Fruit fly (Drosophila melanogaster) whole organism, embryonic: ENCODE measurements around the gene CG14507.

Experiments
- Bteb2 ChIP-seq: fragments of 200-800 bp; sonication (Bioruptor generic); optimal IDR thresholded peaks from 2 replicates; lab custom pipeline; 2016; ENCODE audit warnings: missing biosample characterization, missing genetic modification characterization
- CG10565 ChIP-seq: fragments of 200-800 bp; sonication (Bioruptor generic); optimal IDR thresholded peaks from 3 replicates; lab custom pipeline; 2016; ENCODE audit warnings: missing biosample characterization, mild to moderate bottlenecking, missing genetic modification characterization
- CG1233 ChIP-seq: fragments of 200-800 bp; sonication (Bioruptor generic); optimal IDR thresholded peaks from 4 replicates; lab custom pipeline; 2018; ENCODE audit warnings: missing biosample characterization, mild to moderate bottlenecking, missing genetic modification characterization
- CG13287 ChIP-seq: fragments of 200-800 bp; sonication (Bioruptor generic); IDR thresholded peaks from 2 replicates; pipeline ENCODE4 v1.3.6; 2022; ENCODE audit warnings: missing biosample characterization, missing genetic modification characterization; ENCODE audit not compliant: partially characterized antibody
- CG13296 ChIP-seq: fragments of 200-800 bp; sonication (Bioruptor generic); optimal IDR thresholded peaks from 3 replicates; lab custom pipeline; 2018; ENCODE audit warnings: missing biosample characterization, mild to moderate bottlenecking, missing genetic modification characterization
- CG13894 ChIP-seq: fragments of 200-800 bp; sonication (Bioruptor generic); optimal IDR thresholded peaks from 3 replicates; lab custom pipeline; 2018; ENCODE audit warnings: missing biosample characterization, mild to moderate bottlenecking, missing genetic modification characterization, moderate library complexity
- CG14667 ChIP-seq: fragments of 200-800 bp; sonication (Bioruptor generic); IDR thresholded peaks from 2 replicates; pipeline ENCODE4 v1.3.6; 2022; ENCODE audit warnings: missing biosample characterization, missing genetic modification characterization
- CG16815 ChIP-seq: fragments of 200-800 bp; sonication (Bioruptor generic); optimal IDR thresholded peaks from 3 replicates; lab custom pipeline; 2017; ENCODE audit warnings: missing biosample characterization, mild to moderate bottlenecking, missing genetic modification characterization
- CG17359 ChIP-seq: fragments of 200-800 bp; sonication (Bioruptor generic); optimal IDR thresholded peaks from 3 replicates; lab custom pipeline; 2018; ENCODE audit warnings: missing biosample characterization, mild to moderate bottlenecking, missing genetic modification characterization, moderate library complexity
- CG2678 ChIP-seq: fragments of 200-800 bp; sonication (Bioruptor generic); optimal IDR thresholded peaks from 3 replicates; lab custom pipeline; 2019; ENCODE audit warnings: missing biosample characterization, mild to moderate bottlenecking, missing genetic modification characterization, moderate library complexity
- CG2889 ChIP-seq: fragments of 200-800 bp; sonication (Bioruptor generic); IDR thresholded peaks from 3 replicates; pipeline ENCODE4 v1.3.6; 2022; ENCODE audit warnings: missing biosample characterization, missing genetic modification characterization
- CG30403 ChIP-seq: fragments of 200-800 bp; sonication (Bioruptor generic); optimal IDR thresholded peaks from 3 replicates; lab custom pipeline; 2016; ENCODE audit warnings: missing biosample characterization, missing genetic modification characterization
- CG31365 ChIP-seq: fragments of 200-800 bp; sonication (Bioruptor generic); optimal IDR thresholded peaks from 2 replicates; lab custom pipeline; 2018; ENCODE audit warnings: missing biosample characterization, mild to moderate bottlenecking, missing genetic modification characterization
- CG3163 ChIP-seq: fragments of 200-800 bp; sonication (Bioruptor generic); optimal IDR thresholded peaks from 3 replicates; lab custom pipeline; 2016; ENCODE audit warnings: missing biosample characterization, missing genetic modification characterization
- CG3726 ChIP-seq: fragments of 200-800 bp; sonication (Bioruptor generic); IDR thresholded peaks from 3 replicates; pipeline ENCODE4, ENCODE4 v1.3.6; 2022; ENCODE audit warnings: missing biosample characterization, missing genetic modification characterization
- CG5953 ChIP-seq: fragments of 200-800 bp; sonication (Bioruptor generic); IDR thresholded peaks from 2 replicates; pipeline ENCODE4 v1.3.6; 2022; ENCODE audit warnings: missing biosample characterization, missing genetic modification characterization
- CG6175 ChIP-seq: fragments of 200-800 bp; sonication (Bioruptor generic); IDR thresholded peaks from 3 replicates; pipeline ENCODE4 v1.3.6; 2022; ENCODE audit warnings: missing biosample characterization, missing genetic modification characterization
- CG7271 ChIP-seq: fragments of 200-800 bp; sonication (Bioruptor generic); optimal IDR thresholded peaks from 2 replicates; lab custom pipeline; 2018; ENCODE audit warnings: missing biosample characterization, mild to moderate bottlenecking, missing genetic modification characterization, moderate library complexity
- CG8089 ChIP-seq: fragments of 200-800 bp; sonication (Bioruptor generic); optimal IDR thresholded peaks from 3 replicates; lab custom pipeline; 2016; ENCODE audit warnings: missing biosample characterization, missing genetic modification characterization
- Camta ChIP-seq: fragments of 200-800 bp; sonication (Bioruptor generic); optimal IDR thresholded peaks from 2 replicates; lab custom pipeline; 2016; ENCODE audit warnings: missing biosample characterization, missing genetic modification characterization
- E2f2 ChIP-seq: fragments of 200-800 bp; sonication (Bioruptor generic); IDR thresholded peaks from 2 replicates; pipeline ENCODE4 v1.3.6; 2022; ENCODE audit warnings: missing biosample characterization, missing genetic modification characterization
- Ets97D ChIP-seq: fragments of 200-800 bp; sonication (Bioruptor generic); optimal IDR thresholded peaks from 3 replicates; lab custom pipeline; 2016; ENCODE audit warnings: missing biosample characterization, missing genetic modification characterization
- Fer3 ChIP-seq: fragments of 200-800 bp; sonication (Bioruptor generic); optimal IDR thresholded peaks from 2 replicates; lab custom pipeline; 2018; ENCODE audit warnings: missing biosample characterization, mild to moderate bottlenecking, missing genetic modification characterization, moderate library complexity
- NK7.1 ChIP-seq: fragments of 200-800 bp; sonication (Bioruptor generic); optimal IDR thresholded peaks from 3 replicates; lab custom pipeline; 2016; ENCODE audit warnings: missing biosample characterization, missing genetic modification characterization
- Nf-YB ChIP-seq: fragments of 200-800 bp; sonication (Bioruptor generic); optimal IDR thresholded peaks from 3 replicates; lab custom pipeline; 2019; ENCODE audit warnings: missing biosample characterization, mild to moderate bottlenecking, missing genetic modification characterization, moderate library complexity
- Trl ChIP-seq, 3 experiments: fragments of >200 bp in 2 of 3; fragments of 200-800 bp in 1 of 3; sonication (Bioruptor generic) in 1 of 3; optimal IDR thresholded peaks; 2 replicates in 1 of 3; 3 replicates in 2 of 3; lab custom pipeline; 2016 to 2017; ENCODE audit warnings: missing biosample characterization in 1 of 3, missing genetic modification characterization in 1 of 3
- Usf ChIP-seq: fragments of 200-800 bp; sonication (Bioruptor generic); optimal IDR thresholded peaks from 2 replicates; lab custom pipeline; 2017; ENCODE audit warnings: missing genotype, missing biosample characterization, missing genetic modification characterization
- ash1 ChIP-seq: fragments of 200-800 bp; sonication (Bioruptor generic); optimal IDR thresholded peaks from 2 replicates; lab custom pipeline; 2018; ENCODE audit warnings: missing biosample characterization, mild to moderate bottlenecking, missing genetic modification characterization
- bab2 ChIP-seq: fragments of 200-800 bp; sonication (Bioruptor generic); optimal IDR thresholded peaks from 2 replicates; lab custom pipeline; 2016; ENCODE audit warnings: missing biosample characterization, missing genetic modification characterization
- cg ChIP-seq: fragments of 200-800 bp; sonication (Bioruptor generic); optimal IDR thresholded peaks from 3 replicates; lab custom pipeline; 2019; ENCODE audit warnings: missing biosample characterization, mild to moderate bottlenecking, missing genetic modification characterization, moderate library complexity
- crp ChIP-seq, 2 experiments: fragments of 200-800 bp; sonication (Bioruptor generic); optimal IDR thresholded peaks; 2 replicates in 1 of 2; 3 replicates in 1 of 2; lab custom pipeline; 2017; ENCODE audit warnings: missing biosample characterization in 2 of 2, missing genetic modification characterization in 2 of 2, mild to moderate bottlenecking in 1 of 2, moderate library complexity in 1 of 2
- eve ChIP-seq, 2 experiments: fragments of >200 bp; optimal IDR thresholded peaks; 2 replicates each; lab custom pipeline; 2017; ENCODE audit warnings: missing biosample characterization in 2 of 2, missing genetic modification characterization in 2 of 2
- exex ChIP-seq: fragments of 200-800 bp; sonication (Bioruptor generic); optimal IDR thresholded peaks from 4 replicates; lab custom pipeline; 2018; ENCODE audit warnings: missing biosample characterization, mild to moderate bottlenecking, missing genetic modification characterization, moderate library complexity
- grau ChIP-seq: fragments of 200-800 bp; optimal IDR thresholded peaks from 3 replicates; lab custom pipeline; 2019; ENCODE audit warnings: missing biosample characterization, mild to moderate bottlenecking, missing genetic modification characterization, moderate library complexity
- her ChIP-seq: fragments of 200-800 bp; sonication (Bioruptor generic); optimal IDR thresholded peaks from 2 replicates; lab custom pipeline; 2016; ENCODE audit warnings: missing biosample characterization, missing genetic modification characterization
- insv ChIP-seq, 2 experiments: fragments of 200-800 bp; sonication (Bioruptor generic); optimal IDR thresholded peaks; 3 replicates each; lab custom pipeline; 2016 to 2018; ENCODE audit warnings: missing biosample characterization in 2 of 2, missing genetic modification characterization in 2 of 2
- nerfin-2 ChIP-seq: fragments of 200-800 bp; sonication (Bioruptor generic); IDR thresholded peaks from 2 replicates; pipeline ENCODE4 v1.3.6; 2022; ENCODE audit warnings: missing biosample characterization, missing genetic modification characterization; ENCODE audit not compliant: partially characterized antibody
- odd ChIP-seq: fragments of 200-800 bp; sonication (Bioruptor generic); optimal IDR thresholded peaks from 2 replicates; lab custom pipeline; 2017; ENCODE audit warnings: missing biosample characterization, mild to moderate bottlenecking, missing genetic modification characterization
- onecut ChIP-seq: fragments of 200-800 bp; sonication (Bioruptor generic); IDR thresholded peaks from 2 replicates; pipeline ENCODE4 v1.3.6; 2022; ENCODE audit warnings: missing biosample characterization, missing genetic modification characterization
- otp ChIP-seq: fragments of 200-800 bp; sonication (Bioruptor generic); IDR thresholded peaks from 3 replicates; pipeline ENCODE4, ENCODE4 v1.3.6; 2022; ENCODE audit warnings: missing biosample characterization, missing genetic modification characterization
- pho ChIP-seq: fragments of 200-800 bp; sonication (Bioruptor generic); optimal IDR thresholded peaks from 2 replicates; lab custom pipeline; 2016; ENCODE audit warnings: missing biosample characterization, missing genetic modification characterization
- sens ChIP-seq: fragments of 200-800 bp; sonication (Bioruptor generic); peaks from one replicate; lab custom pipeline; 2016; ENCODE audit warnings: missing biosample characterization, missing genetic modification characterization
- sna ChIP-seq: fragments of 200-800 bp; sonication (Bioruptor generic); IDR thresholded peaks from 2 replicates; pipeline ENCODE4 v1.3.6; 2022; ENCODE audit warnings: missing biosample characterization, missing genetic modification characterization; ENCODE audit not compliant: partially characterized antibody
- sr ChIP-seq: fragments of 200-800 bp; sonication (Bioruptor generic); IDR thresholded peaks from 3 replicates; pipeline ENCODE4 v1.3.6; 2022; ENCODE audit warnings: missing biosample characterization, missing genetic modification characterization
- tx ChIP-seq: fragments of 200-800 bp; sonication (Bioruptor generic); optimal IDR thresholded peaks from 2 replicates; lab custom pipeline; 2016; ENCODE audit warnings: missing biosample characterization, missing genetic modification characterization
- vvl ChIP-seq: fragments of 200-800 bp; sonication (Bioruptor generic); IDR thresholded peaks from 2 replicates; pipeline ENCODE4 v1.3.6; 2022; ENCODE audit warnings: missing biosample characterization, missing genetic modification characterization

CG14507 gene

DNA sequence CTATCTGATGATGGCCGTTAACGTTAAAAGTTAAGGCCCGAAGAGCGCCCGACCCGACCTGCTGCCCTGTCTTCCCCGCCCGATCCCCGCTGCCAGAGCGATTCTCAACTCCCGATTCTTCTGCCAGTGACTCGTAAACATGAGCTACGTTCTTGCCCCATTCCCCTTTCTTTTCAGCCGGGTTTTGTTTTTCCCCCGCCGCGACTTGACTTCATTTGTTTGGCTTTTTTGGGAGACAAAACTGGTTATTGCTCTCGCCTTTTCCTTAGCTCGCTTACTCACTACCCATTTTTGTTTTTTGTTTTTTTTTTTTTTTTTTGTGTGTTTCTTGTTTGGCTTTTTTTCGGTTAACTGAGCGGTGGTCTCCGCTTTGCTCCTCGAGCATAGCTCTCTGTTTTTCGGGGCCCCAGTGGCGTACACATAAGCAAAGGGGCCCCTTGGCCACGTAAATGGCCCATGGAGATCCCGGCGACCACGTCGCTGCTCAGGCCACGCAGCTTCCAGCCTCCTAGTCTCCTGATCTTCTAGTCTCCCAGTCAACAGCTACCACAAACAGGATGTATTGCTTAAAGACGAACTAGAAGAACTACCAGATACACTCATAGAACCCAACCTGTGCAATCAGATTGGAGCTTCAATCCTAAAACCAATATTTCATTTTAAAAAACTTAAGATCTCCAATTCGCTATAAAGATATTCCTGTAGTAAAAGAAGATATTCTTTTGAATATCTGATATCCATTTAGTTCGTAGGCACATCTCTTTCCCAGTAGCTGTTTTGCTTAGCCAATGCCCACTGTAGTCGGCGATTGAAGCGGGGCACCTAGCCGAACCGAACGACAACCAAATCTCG lies 16.8 kb downstream of the CG14507 start (continued):
- TF ChIP-seq otp (no peak), her (GFP tag; lab: Kevin White, UChicago) (no peak), CG3726 (GFP tag; lab: Robert Waterston, UW) (no peak), CG13894 (tag; lab: Kevin White, UChicago) (no peak), CG17359 (tag; lab: Kevin White, UChicago) (peak; percentile 21), tx (GFP tag; lab: Kevin White, UChicago) (no peak), CG16815 (GFP tag; lab: Kevin White, UChicago) (peak; percentile 11), ash1 (GFP tag; lab: Kevin White, UChicago) (no peak), Fer3 (tag; lab: Kevin White, UChicago) (no peak), eve (GFP tag; optimal IDR thresholded peaks at IDR 0.05; lab: Kevin White, UChicago) (no peak), nerfin-2 (GFP tag; lab: Robert Waterston, UW) (no peak), CG5953 (no peak), insv (GFP tag; optimal IDR thresholded peaks at IDR 0.05; lab: Kevin White, UChicago) (no peak), CG13296 (GFP tag; lab: Kevin White, UChicago) (no peak), CG2889 (GFP tag; lab: Robert Waterston, UW) (no peak), CG6175 (GFP tag; lab: Robert Waterston, UW) (peak; percentile 67; the same call in 2 of the 3 replicates), E2f2 (GFP tag; lab: Robert Waterston, UW) (no peak), CG31365 (tag; lab: Kevin White, UChicago) (no peak), CG8089 (GFP tag; lab: Kevin White, UChicago) (no peak), CG10565 (GFP tag; lab: Kevin White, UChicago) (no peak), odd (GFP tag; lab: Kevin White, UChicago) (no peak), CG7271 (tag; lab: Kevin White, UChicago) (no peak)
- TF ChIP-seq, all 482 proteins: peak for 64

DNA sequence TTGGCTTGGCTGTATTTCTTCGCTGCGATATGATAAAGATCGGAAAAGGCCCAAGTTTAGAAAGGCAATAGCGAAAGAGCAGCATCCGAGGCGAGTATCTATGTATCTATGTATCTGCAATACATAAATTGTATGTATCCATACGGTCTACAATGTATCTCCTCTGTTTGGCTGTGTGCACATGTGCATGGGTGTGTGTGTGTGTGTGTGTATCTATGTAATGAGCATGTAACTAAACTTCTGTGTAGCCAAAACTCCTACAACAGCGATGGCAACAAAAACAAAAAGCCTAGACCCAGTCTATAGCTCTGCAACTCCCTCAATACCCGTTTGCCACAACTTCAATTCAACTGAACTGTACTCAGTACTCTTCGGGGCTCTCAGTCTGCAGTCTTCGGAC lies 17.4 kb downstream of the CG14507 start:
- TF ChIP-seq Ets97D (no peak), Trl (optimal IDR thresholded peaks at IDR 0.05; lab: Kevin White, UChicago) (peak; percentile 18 to 24), Trl (GFP tag; optimal IDR thresholded peaks at IDR 0.05; lab: Kevin White, UChicago) (no peak), Bteb2 (no peak), her (GFP tag; lab: Kevin White, UChicago) (no peak), onecut (GFP tag; lab: Robert Waterston, UW) (no peak), CG13287 (no peak), CG1233 (GFP tag; lab: Kevin White, UChicago) (no peak), CG3163 (no peak), vvl (GFP tag; lab: Robert Waterston, UW) (no peak), cg (GFP tag; lab: Kevin White, UChicago) (peak; percentile 60), crp (GFP tag; optimal IDR thresholded peaks at IDR 0.05; lab: Kevin White, UChicago) (no peak)
- TF ChIP-seq, all 482 proteins: peak for 2

DNA sequence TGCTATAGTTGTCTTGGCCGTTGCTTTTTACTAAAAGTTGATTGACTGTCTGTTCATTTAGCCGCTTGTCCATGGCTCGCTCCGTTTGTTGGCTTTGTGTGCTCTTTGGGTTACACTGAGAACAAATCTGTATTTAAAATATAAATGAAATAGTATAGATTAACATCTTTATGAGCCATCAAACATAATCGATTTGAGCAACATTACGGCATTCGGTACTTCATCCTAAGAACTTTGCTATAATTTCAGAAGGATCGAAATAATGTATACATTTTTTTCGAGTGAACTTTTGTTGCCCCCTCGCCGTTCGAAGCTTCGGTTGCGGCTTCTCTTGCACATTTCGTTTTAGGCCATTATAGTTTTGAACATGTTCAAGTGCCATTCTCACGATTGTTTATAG lies 19.5 kb downstream of the CG14507 start:
- TF ChIP-seq CG2889 (GFP tag; lab: Robert Waterston, UW) (peak; percentile 28; the same call in 1 of the 3 replicates), CG30403 (GFP tag; lab: Kevin White, UChicago) (peak; percentile 61), exex (tag; lab: Kevin White, UChicago) (no peak), CG8089 (GFP tag; lab: Kevin White, UChicago) (no peak), bab2 (peak; percentile 33), pho (GFP tag; lab: Kevin White, UChicago) (no peak), Camta (GFP tag; lab: Kevin White, UChicago) (peak; percentile 30), sens (GFP tag; lab: Kevin White, UChicago) (peak; percentile 94), CG13287 (no peak), NK7.1 (GFP tag; lab: Kevin White, UChicago) (peak; percentile 14), Nf-YB (GFP tag; lab: Kevin White, UChicago) (peak; percentile 27), CG2678 (peak; percentile 79), CG13296 (GFP tag; lab: Kevin White, UChicago) (peak; percentile 16), Usf (GFP tag; lab: Kevin White, UChicago) (no peak), CG14667 (GFP tag; lab: Robert Waterston, UW) (peak; percentile 37), sna (no peak), sr (GFP tag; lab: Robert Waterston, UW) (peak; percentile 23; the same call in 1 of the 3 replicates), Ets97D (no peak), grau (tag; lab: Kevin White, UChicago) (peak; percentile 70)
